Worm (Caenorhabditis elegans) whole organism, L2 larva: ENCODE measurements around the gene ess-2.

Source experiments
- C34F6.9 ChIP-seq: fragments of 150-350 bp; optimal IDR thresholded peaks from 2 replicates; lab custom pipeline; 2014; ENCODE audit warnings: missing biosample characterization, missing genetic modification characterization
- F13H6.1 ChIP-seq: sonication (generic microtip); optimal IDR thresholded peaks from 2 replicates; lab custom pipeline; 2016; ENCODE audit warnings: missing genetic modification characterization, missing compliant biosample characterization
- R02D3.7 ChIP-seq: fragments of 150-350 bp; optimal IDR thresholded peaks from 2 replicates; lab custom pipeline; 2014; ENCODE audit warnings: missing biosample characterization, missing genetic modification characterization
- Y55F3AM.14 ChIP-seq: fragments of 200-800 bp; sonication (Bioruptor generic); optimal IDR thresholded peaks from 2 replicates; lab custom pipeline; 2018; ENCODE audit warnings: mild to moderate bottlenecking, missing genetic modification characterization, missing compliant biosample characterization
- ZK546.5 ChIP-seq: sonication (generic microtip); optimal IDR thresholded peaks from 2 replicates; lab custom pipeline; 2017; ENCODE audit warnings: missing biosample characterization, missing genetic modification characterization
- alr-1 ChIP-seq: fragments of 150-350 bp; optimal IDR thresholded peaks from 2 replicates; lab custom pipeline; 2014; ENCODE audit warnings: missing biosample characterization, missing genetic modification characterization
- aly-2 ChIP-seq: fragments of 150-350 bp; optimal IDR thresholded peaks from 2 replicates; lab custom pipeline; 2014; ENCODE audit warnings: missing biosample characterization, missing genetic modification characterization
- ama-1 ChIP-seq: fragments of 150-350 bp; optimal IDR thresholded peaks from 2 replicates; lab custom pipeline; 2018; ENCODE audit warnings: inconsistent platforms
- blmp-1 ChIP-seq: sonication (generic microtip); optimal IDR thresholded peaks from 2 replicates; lab custom pipeline; 2017; ENCODE audit warnings: missing genetic modification characterization, mild to moderate bottlenecking, missing compliant biosample characterization, antibody characterized with exemption, moderate library complexity; ENCODE audit not compliant: insufficient read depth
- ceh-16 ChIP-seq: fragments of 150-350 bp; optimal IDR thresholded peaks from 2 replicates; lab custom pipeline; 2014; ENCODE audit warnings: missing biosample characterization, missing genetic modification characterization
- ceh-82 ChIP-seq: fragments of 150-350 bp; optimal IDR thresholded peaks from 2 replicates; lab custom pipeline; 2014; ENCODE audit warnings: missing biosample characterization, missing genetic modification characterization
- crh-2 ChIP-seq: sonication (generic microtip); optimal IDR thresholded peaks from 2 replicates; lab custom pipeline; 2017; ENCODE audit warnings: missing biosample characterization, missing genetic modification characterization
- dmd-4 ChIP-seq: sonication (generic microtip); optimal IDR thresholded peaks from 2 replicates; lab custom pipeline; 2017; ENCODE audit warnings: missing biosample characterization, missing genetic modification characterization
- egl-27 ChIP-seq: sonication (generic microtip); optimal IDR thresholded peaks from 3 replicates; lab custom pipeline; 2017; ENCODE audit warnings: missing biosample characterization, missing genetic modification reagents, missing genetic modification characterization
- elt-1 ChIP-seq: fragments of 150-350 bp; optimal IDR thresholded peaks from 2 replicates; lab custom pipeline; 2014; ENCODE audit warnings: missing biosample characterization, missing genetic modification characterization
- elt-3 ChIP-seq: sonication (generic microtip); optimal IDR thresholded peaks from 2 replicates; lab custom pipeline; 2017; ENCODE audit warnings: missing biosample characterization, missing genetic modification characterization
- fos-1 ChIP-seq: fragments of 150-350 bp; optimal IDR thresholded peaks from 2 replicates; lab custom pipeline; 2014; ENCODE audit warnings: missing biosample characterization, missing genetic modification characterization
- gmeb-1 ChIP-seq: fragments of 150-350 bp; optimal IDR thresholded peaks from 2 replicates; lab custom pipeline; 2014; ENCODE audit warnings: missing biosample characterization, missing genetic modification characterization
- lin-11 ChIP-seq: fragments of 150-350 bp; sonication (generic microtip); optimal IDR thresholded peaks from 2 replicates; lab custom pipeline; 2014; ENCODE audit warnings: missing biosample characterization, missing genetic modification characterization, inconsistent platforms, mixed read lengths
- lin-13 ChIP-seq: fragments of 150-350 bp; optimal IDR thresholded peaks from 2 replicates; lab custom pipeline; 2014; ENCODE audit warnings: missing biosample characterization, missing genetic modification reagents, missing genetic modification characterization
- lin-39 ChIP-seq: fragments of 150-350 bp; optimal IDR thresholded peaks from 2 replicates; lab custom pipeline; 2014; ENCODE audit warnings: missing biosample characterization, missing genetic modification reagents, missing genetic modification characterization
- lsy-2 ChIP-seq, 2 experiments: fragments of 150-350 bp in 1 of 2; sonication (generic microtip) in 1 of 2; optimal IDR thresholded peaks; 2 replicates each; lab custom pipeline; 2014 to 2017; ENCODE audit warnings: missing biosample characterization in 2 of 2, missing genetic modification characterization in 2 of 2
- mab-5 ChIP-seq: fragments of 150-350 bp; optimal IDR thresholded peaks from 2 replicates; lab custom pipeline; 2014; ENCODE audit warnings: missing biosample characterization, missing genetic modification characterization
- mbf-1 ChIP-seq: sonication (generic microtip); optimal IDR thresholded peaks from 2 replicates; lab custom pipeline; 2017; ENCODE audit warnings: missing biosample characterization, missing genetic modification characterization
- mdl-1 ChIP-seq, 2 experiments: fragments of 150-350 bp in 1 of 2; sonication (generic microtip) in 1 of 2; optimal IDR thresholded peaks; 2 replicates each; lab custom pipeline; 2017; ENCODE audit warnings: missing biosample characterization in 2 of 2, missing genetic modification characterization in 2 of 2
- nhr-10 ChIP-seq: sonication (generic microtip); optimal IDR thresholded peaks from 2 replicates; lab custom pipeline; 2017; ENCODE audit warnings: missing biosample characterization, missing genetic modification characterization
- nhr-11 ChIP-seq: fragments of 150-350 bp; optimal IDR thresholded peaks from 2 replicates; lab custom pipeline; 2014; ENCODE audit warnings: missing biosample characterization, missing genetic modification characterization
- nhr-12 ChIP-seq: fragments of 150-350 bp; optimal IDR thresholded peaks from 2 replicates; lab custom pipeline; 2014; ENCODE audit warnings: missing biosample characterization, missing genetic modification characterization
- nhr-129 ChIP-seq: fragments of 150-350 bp; optimal IDR thresholded peaks from 2 replicates; lab custom pipeline; 2014; ENCODE audit warnings: missing biosample characterization, missing genetic modification characterization
- nhr-21 ChIP-seq: fragments of 150-350 bp; optimal IDR thresholded peaks from 2 replicates; lab custom pipeline; 2014; ENCODE audit warnings: missing biosample characterization, missing genetic modification characterization
- nhr-23 ChIP-seq: fragments of 150-350 bp; optimal IDR thresholded peaks from 2 replicates; lab custom pipeline; 2014; ENCODE audit warnings: missing biosample characterization, missing genetic modification reagents, missing genetic modification characterization
- nhr-237 ChIP-seq: fragments of 150-350 bp; optimal IDR thresholded peaks from 2 replicates; lab custom pipeline; 2014; ENCODE audit warnings: missing biosample characterization, missing genetic modification characterization
- nhr-25 ChIP-seq: fragments of 150-350 bp; sonication (generic microtip); optimal IDR thresholded peaks from 3 replicates; lab custom pipeline; 2014; ENCODE audit warnings: missing biosample characterization, missing genetic modification characterization
- nhr-6 ChIP-seq: fragments of 150-350 bp; optimal IDR thresholded peaks from 2 replicates; lab custom pipeline; 2014; ENCODE audit warnings: missing biosample characterization, missing genetic modification characterization
- nhr-77 ChIP-seq: fragments of 150-350 bp; optimal IDR thresholded peaks from 2 replicates; lab custom pipeline; 2014; ENCODE audit warnings: missing biosample characterization, missing genetic modification characterization
- peb-1 ChIP-seq: fragments of 150-350 bp; optimal IDR thresholded peaks from 2 replicates; lab custom pipeline; 2014; ENCODE audit warnings: missing biosample characterization, missing genetic modification characterization
- sem-4 ChIP-seq: fragments of 150-350 bp; optimal IDR thresholded peaks from 2 replicates; lab custom pipeline; 2014; ENCODE audit warnings: missing biosample characterization, missing genetic modification reagents, missing genetic modification characterization
- skn-1 ChIP-seq: sonication (generic microtip); optimal IDR thresholded peaks from 2 replicates; lab custom pipeline; 2017; ENCODE audit warnings: missing biosample characterization, missing genetic modification characterization
- sma-3 ChIP-seq: sonication (generic microtip); optimal IDR thresholded peaks from 2 replicates; lab custom pipeline; 2016; ENCODE audit warnings: missing genetic modification reagents, missing genetic modification characterization, missing compliant biosample characterization
- sma-9 ChIP-seq, 2 experiments: fragments of 150-350 bp in 1 of 2; sonication (generic microtip) in 1 of 2; optimal IDR thresholded peaks; 2 replicates each; lab custom pipeline; 2014 to 2016; ENCODE audit warnings: missing genetic modification characterization in 2 of 2, mild to moderate bottlenecking in 1 of 2, missing biosample characterization in 1 of 2, missing compliant biosample characterization in 1 of 2, missing genetic modification reagents in 1 of 2, moderate library complexity in 1 of 2
- snpc-4 ChIP-seq: fragments of 150-350 bp; optimal IDR thresholded peaks from 2 replicates; lab custom pipeline; 2014; ENCODE audit warnings: missing biosample characterization, missing genetic modification characterization
- unc-39 ChIP-seq: fragments of 150-350 bp; optimal IDR thresholded peaks from 2 replicates; lab custom pipeline; 2014; ENCODE audit warnings: missing biosample characterization, missing genetic modification characterization
- unc-55 ChIP-seq: fragments of 150-350 bp; sonication (generic microtip); optimal IDR thresholded peaks from 3 replicates; lab custom pipeline; 2014; ENCODE audit warnings: missing biosample characterization, missing genetic modification reagents, missing genetic modification characterization
- unc-62 ChIP-seq: fragments of 150-350 bp; optimal IDR thresholded peaks from 2 replicates; lab custom pipeline; 2014; ENCODE audit warnings: missing biosample characterization, missing genetic modification reagents, missing genetic modification characterization
- zag-1 ChIP-seq: fragments of 150-350 bp; optimal IDR thresholded peaks from 2 replicates; lab custom pipeline; 2014; ENCODE audit warnings: missing biosample characterization, missing genetic modification characterization
- ztf-1 ChIP-seq: fragments of 200-800 bp; sonication (Bioruptor generic); conservative IDR thresholded peaks from 2 replicates; pipeline ENCODE4 v1.3.6; 2022; ENCODE audit warnings: missing genetic modification characterization, missing compliant biosample characterization
- ztf-11 ChIP-seq: sonication (generic microtip); optimal IDR thresholded peaks from 2 replicates; lab custom pipeline; 2017; ENCODE audit warnings: missing biosample characterization, missing genetic modification characterization
- ztf-4 ChIP-seq: fragments of 150-350 bp; optimal IDR thresholded peaks from 2 replicates; lab custom pipeline; 2014; ENCODE audit warnings: missing biosample characterization, missing genetic modification characterization

ess-2 gene

DNA sequence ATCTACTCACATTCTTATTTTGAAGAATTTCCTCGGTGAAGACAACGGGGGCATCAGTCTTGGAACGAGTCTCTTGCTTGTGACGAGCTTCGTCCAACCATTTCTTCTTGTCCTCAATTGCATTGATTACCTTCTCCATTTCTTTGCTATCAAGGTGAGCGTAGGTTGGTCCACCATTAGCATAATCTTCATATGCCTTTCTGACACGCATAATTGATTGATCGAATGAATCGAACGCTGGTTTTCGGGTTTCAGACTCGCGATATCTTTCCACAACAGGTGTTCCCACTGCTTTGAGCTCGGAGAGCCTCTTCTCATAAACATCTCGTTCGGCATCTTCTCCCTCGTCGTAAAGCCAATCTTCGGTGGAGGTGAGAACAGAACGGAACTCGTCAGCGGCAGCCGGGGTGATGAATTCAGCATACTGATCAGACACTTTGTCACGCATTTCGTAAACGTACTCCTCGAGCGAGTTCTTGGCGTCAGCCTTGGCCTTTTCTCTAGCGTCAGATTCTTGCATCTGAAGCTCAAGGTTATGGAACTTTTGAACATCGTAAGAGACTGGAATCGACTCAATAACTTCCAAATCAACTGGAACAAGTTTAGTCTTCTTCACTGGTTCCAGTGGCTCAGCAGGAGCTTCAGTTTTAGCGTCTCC is 45.6 kb downstream of the ess-2 start:
- peak; percentile 28 for TF ChIP-seq lin-11
- TF ChIP-seq ama-1 (lab: Kevin White, UChicago), result peak; percentile 72
- no peak for TF ChIP-seq F13H6.1 (tag; lab: Kevin White, UChicago)
- TF ChIP-seq zag-1, result no peak
- TF ChIP-seq Y55F3AM.14 (GFP tag; lab: Kevin White, UChicago), result no peak
- no peak for TF ChIP-seq nhr-25 (tag; lab: Kevin White, UChicago)
- TF ChIP-seq, all 48 proteins: peak for 2

DNA sequence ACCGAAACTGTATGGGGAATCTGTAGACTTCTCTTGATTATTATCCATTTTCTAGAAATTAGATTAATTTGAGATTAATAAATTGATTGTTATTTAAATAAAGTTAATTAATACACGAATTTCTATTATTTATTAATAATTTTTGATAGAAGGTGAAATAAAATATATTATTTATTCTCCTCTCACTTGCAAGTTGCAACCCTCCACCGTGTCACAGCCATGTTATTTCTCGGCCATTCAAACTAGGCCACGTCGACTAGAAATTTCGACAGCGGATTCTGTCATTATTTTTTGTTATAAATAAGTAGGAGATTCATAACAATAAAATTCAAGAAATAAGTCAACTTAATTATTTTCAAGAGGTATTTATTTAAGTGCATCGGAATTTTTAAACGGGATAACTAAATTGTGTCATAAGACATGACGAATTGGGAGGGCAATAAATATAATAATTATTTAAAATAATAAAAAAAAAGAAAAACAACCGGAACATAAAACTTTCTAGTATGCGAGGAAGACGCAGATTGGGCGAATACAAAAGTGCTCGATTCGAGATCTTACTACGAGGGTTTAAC is 46.5 kb downstream of the ess-2 start, which contains the start of gene ufbp-1:
TSS of gene ufbp-1 (minus strand) at position 51 of the 575 bp plus-strand sequence.
- TF ChIP-seq nhr-6 (tag; lab: Kevin White, UChicago), result no peak
- TF ChIP-seq sma-9 (GFP tag; optimal IDR thresholded peaks at IDR 0.05; lab: Kevin White, UChicago), result peak; percentile 0
- no peak for TF ChIP-seq sma-9 (tag; optimal IDR thresholded peaks at IDR 0.05; lab: Kevin White, UChicago)
- peak; percentile 71 for TF ChIP-seq sem-4
- TF ChIP-seq nhr-237 (tag; lab: Kevin White, UChicago), result no peak
- no peak for TF ChIP-seq nhr-77 (tag; lab: Kevin White, UChicago)
- TF ChIP-seq sma-3 (GFP tag; lab: Kevin White, UChicago), result peak; percentile 35
- no peak for TF ChIP-seq elt-1 (tag; lab: Kevin White, UChicago)
- no peak for TF ChIP-seq egl-27
- peak; percentile 25 for TF ChIP-seq nhr-129 (tag; lab: Kevin White, UChicago)
- no peak for TF ChIP-seq unc-39 (tag; lab: Kevin White, UChicago)
- no peak for TF ChIP-seq R02D3.7 (tag; lab: Kevin White, UChicago)
- peak; percentile 66 for TF ChIP-seq gmeb-1
- TF ChIP-seq lin-11, result peak; percentile 18
- peak in 1 of 2 experiments; percentile 89 for TF ChIP-seq lsy-2 (tag; optimal IDR thresholded peaks at IDR 0.05; lab: Kevin White, UChicago)
- TF ChIP-seq ZK546.5 (tag; lab: Kevin White, UChicago), result no peak
- TF ChIP-seq nhr-12 (tag; lab: Kevin White, UChicago), result peak; percentile 57
- TF ChIP-seq aly-2 (tag; lab: Kevin White, UChicago), result no peak
- TF ChIP-seq nhr-21 (tag; lab: Kevin White, UChicago), result no peak
- TF ChIP-seq mbf-1, result no peak
- no peak for TF ChIP-seq unc-62 (GFP tag; lab: Kevin White, UChicago)
- no peak for TF ChIP-seq nhr-23 (tag; lab: Kevin White, UChicago)
- TF ChIP-seq nhr-11, result no peak
- peak; percentile 96 for TF ChIP-seq crh-2 (tag; lab: Kevin White, UChicago)
- peak; percentile 38 for TF ChIP-seq unc-55 (GFP tag; lab: Kevin White, UChicago)
- TF ChIP-seq blmp-1 (tag; lab: Kevin White, UChicago), result no peak
- TF ChIP-seq C34F6.9 (tag; lab: Kevin White, UChicago), result peak; percentile 93
- TF ChIP-seq fos-1, result peak; percentile 33
- TF ChIP-seq zag-1, result no peak
- TF ChIP-seq ztf-4 (tag; lab: Kevin White, UChicago), result peak; percentile 100
- no peak for TF ChIP-seq lin-39 (tag; lab: Kevin White, UChicago)
- no peak for TF ChIP-seq peb-1 (tag; lab: Kevin White, UChicago)
- no peak for TF ChIP-seq elt-3 (tag; lab: Kevin White, UChicago)
- peak; percentile 15 for TF ChIP-seq nhr-25 (tag; lab: Kevin White, UChicago)
- TF ChIP-seq snpc-4 (tag; lab: Kevin White, UChicago), result no peak
- TF ChIP-seq F13H6.1 (tag; lab: Kevin White, UChicago), result peak; percentile 11
- TF ChIP-seq nhr-10, result no peak
- no peak for TF ChIP-seq ceh-82 (tag; lab: Kevin White, UChicago)
- no peak for TF ChIP-seq alr-1
- peak; percentile 94 for TF ChIP-seq skn-1 (tag; lab: Kevin White, UChicago)
- no peak for TF ChIP-seq ztf-11 (tag; lab: Kevin White, UChicago)
- TF ChIP-seq mdl-1 (tag; optimal IDR thresholded peaks at IDR 0.05; lab: Kevin White, UChicago), result no peak
- peak; percentile 100 for TF ChIP-seq ama-1 (lab: Kevin White, UChicago)
- TF ChIP-seq ztf-1 (GFP tag; lab: Robert Waterston, UW), result no peak
- TF ChIP-seq dmd-4 (tag; lab: Kevin White, UChicago), result no peak
- peak; percentile 75 for TF ChIP-seq lin-13 (GFP tag; lab: Kevin White, UChicago)
- TF ChIP-seq ceh-16, result no peak
- TF ChIP-seq mab-5 (tag; lab: Kevin White, UChicago), result peak; percentile 5
- TF ChIP-seq Y55F3AM.14 (GFP tag; lab: Kevin White, UChicago), result peak; percentile 67
- TF ChIP-seq, all 48 proteins: peak for 20
